Fruit fly (Drosophila melanogaster) whole organism, wandering third instar larva: Measurements from ENCODE around the gene Cht5.

Experiments
- Abd-B ChIP-seq: fragments of >200 bp; optimal IDR thresholded peaks from 2 replicates; lab custom pipeline; 2017; ENCODE audit warnings: missing biosample characterization, missing genetic modification characterization
- CG9705 ChIP-seq: fragments of 200-800 bp; sonication (Bioruptor generic); optimal IDR thresholded peaks from 2 replicates; lab custom pipeline; 2018; ENCODE audit warnings: missing biosample characterization, mild to moderate bottlenecking, missing genetic modification characterization
- Dfd ChIP-seq: fragments of >200 bp; optimal IDR thresholded peaks from 2 replicates; lab custom pipeline; 2017; ENCODE audit warnings: missing biosample characterization, missing genetic modification characterization
- N ChIP-seq: fragments of >200 bp; optimal IDR thresholded peaks from 2 replicates; lab custom pipeline; 2018; ENCODE audit warnings: missing biosample characterization, missing external identifiers, missing genetic modification characterization
- Sp1 ChIP-seq: fragments of 200-800 bp; sonication (Bioruptor generic); optimal IDR thresholded peaks from 3 replicates; lab custom pipeline; 2019; ENCODE audit warnings: missing biosample characterization, mild to moderate bottlenecking, missing genetic modification characterization, moderate library complexity
- Vsx2 ChIP-seq: fragments of 200-300, 225-300 bp; sonication (Bioruptor generic); optimal IDR thresholded peaks from 2 replicates; lab custom pipeline; 2018; ENCODE audit warnings: missing biosample characterization, missing genetic modification characterization; ENCODE audit not compliant: partially characterized antibody
- dl ChIP-seq, 2 experiments: fragments of 175-275, 200-275 bp in 1 of 2; fragments of 200-275 bp in 1 of 2; sonication (Bioruptor generic); optimal IDR thresholded peaks; lab custom pipeline; 2018; ENCODE audit warnings: mild to moderate bottlenecking in 2 of 2, missing biosample characterization in 2 of 2, missing genetic modification characterization in 2 of 2, moderate library complexity in 2 of 2; ENCODE audit not compliant: partially characterized antibody in 2 of 2, insufficient read depth in 1 of 2
- dmrt93B ChIP-seq: fragments of 200-800 bp; sonication (Bioruptor generic); optimal IDR thresholded peaks from 2 replicates; lab custom pipeline; 2018; ENCODE audit warnings: missing biosample characterization, mild to moderate bottlenecking, missing genetic modification characterization
- lola ChIP-seq: fragments of >200 bp; optimal IDR thresholded peaks from 2 replicates; lab custom pipeline; 2017; ENCODE audit warnings: missing biosample characterization, missing genetic modification characterization
- pan ChIP-seq: fragments of >200 bp; optimal IDR thresholded peaks from 2 replicates; lab custom pipeline; 2017
- psq ChIP-seq: fragments of 200-800 bp; sonication (Bioruptor generic); optimal IDR thresholded peaks from 3 replicates; lab custom pipeline; 2017; ENCODE audit warnings: missing biosample characterization, mild to moderate bottlenecking, missing genetic modification characterization, moderate library complexity
- tai ChIP-seq: sonication (Bioruptor generic); optimal IDR thresholded peaks from 2 replicates; lab custom pipeline; 2016; ENCODE audit warnings: missing biosample characterization, missing genetic modification characterization
- usp ChIP-seq: fragments of >200 bp; optimal IDR thresholded peaks from 2 replicates; lab custom pipeline; 2017; ENCODE audit warnings: missing biosample characterization, missing genetic modification characterization
- woc ChIP-seq: sonication (Bioruptor generic); optimal IDR thresholded peaks from 2 replicates; lab custom pipeline; 2016; ENCODE audit warnings: missing biosample characterization, mild to moderate bottlenecking, missing genetic modification characterization

dm6 chr3R:13726795-13727194 is 40.6 kb upstream of the Cht5 start:
- TF ChIP-seq Vsx2 (GFP tag; lab: Kevin White, UChicago) (no peak), usp (GFP tag; lab: Kevin White, UChicago) (no peak), psq (no peak), pan (lab: Kevin White, UChicago) (no peak), Dfd (GFP tag; lab: Kevin White, UChicago) (no peak), tai (GFP tag; lab: Kevin White, UChicago) (no peak), Abd-B (GFP tag; lab: Kevin White, UChicago) (no peak), lola (no peak), N (GFP tag; lab: Kevin White, UChicago) (no peak), dl (GFP tag; optimal IDR thresholded peaks at IDR 0.05; lab: Kevin White, UChicago; ENCODE audit: insufficient read depth in 1 of 2, partially characterized antibody in 2 of 2) (no peak), dmrt93B (no peak), Sp1 (GFP tag; lab: Kevin White, UChicago) (no peak), CG9705 (GFP tag; lab: Kevin White, UChicago) (no peak), woc (no peak)
